Worm (Caenorhabditis elegans) whole organism, L4 larva: ENCODE data around the gene ostb-1.

Source experiments
- D1046.2 ChIP-seq: fragments of 200-800 bp; sonication (Bioruptor generic); IDR thresholded peaks from 2 replicates; pipeline ENCODE4 v1.3.6; 2022; ENCODE audit warnings: missing genetic modification characterization, missing compliant biosample characterization
- F10B5.3 ChIP-seq: sonication (generic microtip); optimal IDR thresholded peaks from 2 replicates; lab custom pipeline; 2016; ENCODE audit warnings: mild to moderate bottlenecking, missing genetic modification characterization, missing compliant biosample characterization
- F37D6.2 ChIP-seq: sonication (generic microtip); optimal IDR thresholded peaks from 2 replicates; lab custom pipeline; 2016; ENCODE audit warnings: mild to moderate bottlenecking, missing genetic modification characterization, missing compliant biosample characterization
- F44E2.7 ChIP-seq: fragments of 200-800 bp; sonication (Bioruptor generic); IDR thresholded peaks from 2 replicates; pipeline ENCODE4 v2.1.2; 2022; ENCODE audit warnings: missing genetic modification characterization, missing compliant biosample characterization
- T20F7.1 ChIP-seq: fragments of 200-800 bp; sonication (Bioruptor generic); optimal IDR thresholded peaks from 2 replicates; lab custom pipeline; 2018; ENCODE audit warnings: mild to moderate bottlenecking, missing genetic modification characterization, missing compliant biosample characterization
- ZK546.5 ChIP-seq, 2 experiments: sonication (generic microtip); optimal IDR thresholded peaks; 2 replicates each; lab custom pipeline; 2017; ENCODE audit warnings: missing biosample characterization in 2 of 2, missing genetic modification characterization in 2 of 2
- aly-2 ChIP-seq: sonication (generic microtip); optimal IDR thresholded peaks from 2 replicates; lab custom pipeline; 2018; ENCODE audit warnings: missing biosample characterization, missing genetic modification characterization
- arid-1 ChIP-seq: fragments of 200-800 bp; sonication (Bioruptor generic); conservative IDR thresholded peaks from 2 replicates; pipeline ENCODE4 v1.3.6; 2022; ENCODE audit warnings: missing genetic modification reagents, missing genetic modification characterization, missing compliant biosample characterization
- attf-4 ChIP-seq: sonication (generic microtip); optimal IDR thresholded peaks from 3 replicates; lab custom pipeline; 2017; ENCODE audit warnings: missing biosample characterization, missing genetic modification characterization
- ceh-32 ChIP-seq: sonication (generic microtip); optimal IDR thresholded peaks from 2 replicates; lab custom pipeline; 2016; ENCODE audit warnings: mild to moderate bottlenecking, missing genetic modification characterization, missing compliant biosample characterization; ENCODE audit not compliant: poor library complexity
- ceh-62 ChIP-seq: sonication (generic microtip); optimal IDR thresholded peaks from 2 replicates; lab custom pipeline; 2017; ENCODE audit warnings: missing biosample characterization, missing genetic modification characterization
- ceh-82 ChIP-seq: sonication (generic microtip); optimal IDR thresholded peaks from 2 replicates; lab custom pipeline; 2017; ENCODE audit warnings: missing biosample characterization, missing genetic modification characterization
- ces-1 ChIP-seq: fragments of 150-350 bp; sonication (generic microtip); optimal IDR thresholded peaks from 4 replicates; lab custom pipeline; 2014; ENCODE audit warnings: missing biosample characterization, missing genetic modification reagents, missing genetic modification characterization
- cey-2 ChIP-seq: sonication (generic microtip); optimal IDR thresholded peaks from 3 replicates; lab custom pipeline; 2017; ENCODE audit warnings: missing genetic modification characterization, mild to moderate bottlenecking, missing compliant biosample characterization, antibody characterized with exemption, borderline replicate concordance; ENCODE audit not compliant: insufficient read depth
- dmd-6 ChIP-seq: fragments of 200-800 bp; sonication (Bioruptor generic); IDR thresholded peaks from 2 replicates; pipeline ENCODE4 v1.3.6; 2022; ENCODE audit warnings: missing genetic modification reagents, missing genetic modification characterization, missing compliant biosample characterization
- dmd-8 ChIP-seq: fragments of 200-800 bp; sonication (Bioruptor generic); IDR thresholded peaks from 2 replicates; pipeline ENCODE4 v1.3.6; 2022; ENCODE audit warnings: missing genetic modification characterization, missing compliant biosample characterization
- dmd-9 ChIP-seq: fragments of 200-800 bp; sonication (Bioruptor generic); IDR thresholded peaks from 2 replicates; pipeline ENCODE4 v1.3.6; 2022; ENCODE audit warnings: missing genetic modification reagents, missing genetic modification characterization, missing compliant biosample characterization
- gei-8 ChIP-seq: fragments of 200-800 bp; sonication (Bioruptor generic); optimal IDR thresholded peaks from 2 replicates; lab custom pipeline; 2018; ENCODE audit warnings: mild to moderate bottlenecking, missing genetic modification characterization, missing compliant biosample characterization
- hif-1 ChIP-seq, 2 experiments: sonication (generic microtip); optimal IDR thresholded peaks; 2 replicates each; lab custom pipeline; 2016 to 2017; ENCODE audit warnings: missing compliant biosample characterization in 2 of 2, missing genetic modification characterization in 2 of 2, missing genetic modification reagents in 2 of 2, missing genotype in 2 of 2, mild to moderate bottlenecking in 1 of 2
- hlh-30 ChIP-seq: sonication (generic microtip); optimal IDR thresholded peaks from 2 replicates; lab custom pipeline; 2017; ENCODE audit warnings: antibody characterized with exemption, mild to moderate bottlenecking, missing genetic modification characterization, missing compliant biosample characterization; ENCODE audit not compliant: insufficient read depth
- hmg-1.1 ChIP-seq: fragments of 200-800 bp; sonication (Bioruptor generic); IDR thresholded peaks from 2 replicates; pipeline ENCODE4 v1.3.6; 2022; ENCODE audit warnings: missing genetic modification reagents, missing genetic modification characterization, missing compliant biosample characterization
- lim-7 ChIP-seq: fragments of 200-800 bp; sonication (Bioruptor generic); IDR thresholded peaks from 2 replicates; pipeline ENCODE4 v1.3.6; 2022; ENCODE audit warnings: missing genetic modification characterization, missing compliant biosample characterization
- lin-1 ChIP-seq: fragments of 200-800 bp; sonication (Bioruptor generic); IDR thresholded peaks from 2 replicates; pipeline ENCODE4 v1.3.6; 2022; ENCODE audit warnings: missing genetic modification reagents, missing genetic modification characterization, missing compliant biosample characterization
- lin-38 ChIP-seq: fragments of 200-800 bp; sonication (Bioruptor generic); IDR thresholded peaks from 2 replicates; pipeline ENCODE4 v1.3.6; 2022; ENCODE audit warnings: missing genetic modification reagents, missing genetic modification characterization, missing compliant biosample characterization
- lsy-2 ChIP-seq, 2 experiments: fragments of 150-350 bp in 1 of 2; sonication (generic microtip) in 1 of 2; optimal IDR thresholded peaks; 2 replicates each; lab custom pipeline; 2014 to 2017; ENCODE audit warnings: missing biosample characterization in 2 of 2, missing genetic modification characterization in 2 of 2
- madf-5 ChIP-seq, 2 experiments: fragments of 200-800 bp; sonication (Bioruptor generic); IDR thresholded peaks; 2 replicates each; pipeline ENCODE4 v1.3.6; 2022; ENCODE audit warnings: missing compliant biosample characterization in 2 of 2, missing genetic modification characterization in 2 of 2
- madf-9 ChIP-seq: fragments of 200-800 bp; sonication (Bioruptor generic); conservative IDR thresholded peaks from 2 replicates; pipeline ENCODE4 v1.3.6; 2022; ENCODE audit warnings: missing genetic modification reagents, missing genetic modification characterization, missing compliant biosample characterization
- mdt-29 ChIP-seq: fragments of 200-800 bp; sonication (Bioruptor generic); IDR thresholded peaks from 2 replicates; pipeline ENCODE4 v1.3.6; 2022; ENCODE audit warnings: missing genetic modification reagents, missing genetic modification characterization, missing compliant biosample characterization
- mep-1 ChIP-seq: fragments of 150-350 bp; sonication (generic microtip); optimal IDR thresholded peaks from 3 replicates; lab custom pipeline; 2014; ENCODE audit warnings: missing biosample characterization, missing genetic modification characterization
- mes-2 ChIP-seq: sonication (generic microtip); optimal IDR thresholded peaks from 2 replicates; lab custom pipeline; 2016; ENCODE audit warnings: missing genotype, mild to moderate bottlenecking, missing genetic modification characterization, missing compliant biosample characterization; ENCODE audit not compliant: poor library complexity, severe bottlenecking
- mxl-3 ChIP-seq: fragments of 200-800 bp; sonication (Bioruptor generic); optimal IDR thresholded peaks from 2 replicates; lab custom pipeline; 2018; ENCODE audit warnings: mild to moderate bottlenecking, missing genetic modification characterization, missing compliant biosample characterization
- nhr-111 ChIP-seq: fragments of 200-800 bp; sonication (Bioruptor generic); optimal IDR thresholded peaks from 2 replicates; lab custom pipeline; 2018; ENCODE audit warnings: mild to moderate bottlenecking, missing genetic modification characterization, missing compliant biosample characterization
- nhr-25 ChIP-seq: sonication (generic microtip); optimal IDR thresholded peaks from 2 replicates; lab custom pipeline; 2017; ENCODE audit warnings: missing genetic modification characterization, mild to moderate bottlenecking, missing compliant biosample characterization, antibody characterized with exemption, moderate library complexity, borderline replicate concordance; ENCODE audit not compliant: insufficient read depth
- nhr-28 ChIP-seq: fragments of 150-350 bp; optimal IDR thresholded peaks from 2 replicates; lab custom pipeline; 2014; ENCODE audit warnings: missing biosample characterization, missing genetic modification characterization
- nhr-41 ChIP-seq: fragments of 200-800 bp; sonication (Bioruptor generic); IDR thresholded peaks from 2 replicates; pipeline ENCODE4 v1.3.6; 2022; ENCODE audit warnings: missing genetic modification reagents, missing genetic modification characterization, missing compliant biosample characterization
- nhr-42 ChIP-seq: fragments of 200-800 bp; sonication (Bioruptor generic); IDR thresholded peaks from 2 replicates; pipeline ENCODE4 v1.3.6; 2022; ENCODE audit warnings: missing genetic modification characterization, missing compliant biosample characterization
- nhr-48 ChIP-seq: sonication (generic microtip); optimal IDR thresholded peaks from 2 replicates; lab custom pipeline; 2016; ENCODE audit warnings: mild to moderate bottlenecking, missing genetic modification characterization, missing compliant biosample characterization
- nhr-77 ChIP-seq: fragments of 150-350 bp; optimal IDR thresholded peaks from 2 replicates; lab custom pipeline; 2014; ENCODE audit warnings: missing biosample characterization, missing genetic modification characterization
- pqm-1 ChIP-seq: sonication (generic microtip); optimal IDR thresholded peaks from 2 replicates; lab custom pipeline; 2017; ENCODE audit warnings: missing biosample characterization, missing genetic modification characterization
- sdz-12 ChIP-seq: fragments of 200-800 bp; sonication (Bioruptor generic); optimal IDR thresholded peaks from 2 replicates; lab custom pipeline; 2018; ENCODE audit warnings: mild to moderate bottlenecking, missing genetic modification characterization, missing compliant biosample characterization
- snpc-1.2 ChIP-seq: fragments of 200-800 bp; sonication (Bioruptor generic); IDR thresholded peaks from 2 replicates; pipeline ENCODE4 v1.3.6; 2022; ENCODE audit warnings: missing genetic modification reagents, missing genetic modification characterization, missing compliant biosample characterization
- snpc-4 ChIP-seq: fragments of 150-350 bp; optimal IDR thresholded peaks from 2 replicates; lab custom pipeline; 2014; ENCODE audit warnings: missing biosample characterization, missing genetic modification characterization
- spr-1 ChIP-seq: sonication (generic microtip); optimal IDR thresholded peaks from 2 replicates; lab custom pipeline; 2016; ENCODE audit warnings: mild to moderate bottlenecking, missing genetic modification characterization, missing compliant biosample characterization
- spr-3 ChIP-seq: fragments of 200-800 bp; sonication (Bioruptor generic); optimal IDR thresholded peaks from 2 replicates; lab custom pipeline; 2018; ENCODE audit warnings: mild to moderate bottlenecking, missing genetic modification characterization, missing compliant biosample characterization
- tra-1 ChIP-seq: fragments of 200-800 bp; sonication (Bioruptor generic); IDR thresholded peaks from 2 replicates; pipeline ENCODE4 v1.3.6; 2022; ENCODE audit warnings: missing genetic modification reagents, missing genetic modification characterization, missing compliant biosample characterization
- unc-39 ChIP-seq: sonication (generic microtip); optimal IDR thresholded peaks from 2 replicates; lab custom pipeline; 2017; ENCODE audit warnings: missing biosample characterization, missing genetic modification characterization
- unc-62 ChIP-seq, 3 experiments: fragments of 150-350 bp in 1 of 3; sonication (generic microtip); optimal IDR thresholded peaks in 2 of 3; peaks in 1 of 3; 1 replicate in 1 of 3; 2 replicates in 2 of 3; lab custom pipeline; 2014 to 2017; ENCODE audit warnings: missing biosample characterization in 3 of 3, missing genetic modification characterization in 3 of 3, missing genetic modification reagents in 3 of 3, missing genotype in 1 of 3
- zag-1 ChIP-seq: fragments of 150-350 bp; optimal IDR thresholded peaks from 2 replicates; lab custom pipeline; 2014; ENCODE audit warnings: missing biosample characterization, missing genetic modification characterization
- zfp-2 ChIP-seq: sonication (generic microtip); optimal IDR thresholded peaks from 2 replicates; lab custom pipeline; 2016; ENCODE audit warnings: mild to moderate bottlenecking, missing genetic modification characterization, missing compliant biosample characterization
- zip-2 ChIP-seq: fragments of 150-350 bp; optimal IDR thresholded peaks from 2 replicates; lab custom pipeline; 2014; ENCODE audit warnings: missing biosample characterization, missing genetic modification characterization
- ztf-11 ChIP-seq: fragments of 150-350 bp; optimal IDR thresholded peaks from 2 replicates; lab custom pipeline; 2014; ENCODE audit warnings: missing biosample characterization, missing genetic modification characterization

The ostb-1 gene

DNA sequence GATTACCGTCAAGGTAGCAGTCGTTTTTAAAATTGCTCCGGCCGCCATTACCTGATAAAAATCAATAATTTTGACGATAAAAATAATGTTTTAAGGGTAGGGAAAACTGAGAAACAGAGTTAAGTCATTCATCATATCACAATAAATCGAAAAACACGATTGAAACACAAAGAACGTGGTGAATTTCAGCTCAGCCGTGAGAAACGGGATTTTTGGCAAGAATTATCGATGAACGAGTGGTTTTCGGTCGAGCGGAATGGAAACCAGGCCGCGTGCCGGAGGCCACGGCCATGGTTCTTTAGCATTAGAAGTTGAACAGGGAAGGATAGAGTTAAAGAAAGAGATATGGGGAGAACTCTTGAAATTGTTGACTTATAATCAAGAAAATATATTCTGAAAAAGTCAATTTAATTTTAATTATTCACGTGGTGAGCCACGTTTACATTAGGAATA is 15.0 kb downstream of the ostb-1 start, which contains the start of the genes vha-4 and T01H3.5:
vha-4 (minus strand) TSS at position 51 of the 453 bp plus-strand sequence.
T01H3.5 (plus strand) TSS at position 351 of the 453 bp plus-strand sequence.
- TF ChIP-seq lin-38 (GFP tag; lab: Robert Waterston, UW) (peak; percentile 29; the same call in 1 of the 2 replicates), dmd-8 (no peak), spr-3 (GFP tag; lab: Kevin White, UChicago) (no peak), arid-1 (GFP tag; lab: Robert Waterston, UW) (no peak), F44E2.7 (GFP tag; lab: Robert Waterston, UW) (no peak), ceh-62 (tag; lab: Kevin White, UChicago) (no peak), lim-7 (GFP tag; lab: Robert Waterston, UW) (no peak), ceh-32 (no peak), tra-1 (GFP tag; lab: Robert Waterston, UW) (no peak), D1046.2 (GFP tag; lab: Robert Waterston, UW) (no peak), dmd-6 (GFP tag; lab: Robert Waterston, UW) (no peak), nhr-42 (GFP tag; lab: Robert Waterston, UW) (no peak), ceh-82 (no peak), nhr-25 (no peak), F37D6.2 (tag; lab: Kevin White, UChicago) (no peak), pqm-1 (tag; lab: Kevin White, UChicago) (no peak), mxl-3 (peak; percentile 33), madf-9 (GFP tag; lab: Robert Waterston, UW) (no peak), ces-1 (GFP tag; lab: Kevin White, UChicago) (no peak), hif-1 (tag; optimal IDR thresholded peaks at IDR 0.05; lab: Kevin White, UChicago) (peak in 1 of 2 experiments; percentile 16), nhr-41 (GFP tag; lab: Robert Waterston, UW) (no peak), mdt-29 (GFP tag; lab: Robert Waterston, UW) (no peak), nhr-111 (GFP tag; lab: Kevin White, UChicago) (no peak), F10B5.3 (no peak), hmg-1.1 (GFP tag; lab: Robert Waterston, UW) (no peak), ZK546.5 (tag; optimal IDR thresholded peaks at IDR 0.05; lab: Kevin White, UChicago) (no peak), snpc-1.2 (GFP tag; lab: Robert Waterston, UW) (no peak), madf-5 (GFP tag; IDR thresholded peaks at IDR 0.05; lab: Robert Waterston, UW) (no peak), nhr-48 (tag; lab: Kevin White, UChicago) (no peak), spr-1 (no peak), lsy-2 (tag; optimal IDR thresholded peaks at IDR 0.05; lab: Kevin White, UChicago) (no peak), mep-1 (tag; lab: Kevin White, UChicago) (no peak), unc-39 (tag; lab: Kevin White, UChicago) (no peak), zip-2 (tag; lab: Kevin White, UChicago) (no peak), unc-62 (GFP tag; optimal IDR thresholded peaks at IDR 0.05 in 1 of 2; lab: Kevin White, UChicago) (no peak), unc-62 (tag; optimal IDR thresholded peaks at IDR 0.05; lab: Kevin White, UChicago) (no peak), zag-1 (tag; lab: Kevin White, UChicago) (no peak), attf-4 (tag; lab: Kevin White, UChicago) (no peak), nhr-77 (tag; lab: Kevin White, UChicago) (peak; percentile 9), sdz-12 (GFP tag; lab: Kevin White, UChicago) (no peak), cey-2 (tag; lab: Kevin White, UChicago) (no peak), zfp-2 (tag; lab: Kevin White, UChicago) (no peak), ztf-11 (tag; lab: Kevin White, UChicago) (no peak), gei-8 (no peak), snpc-4 (tag; lab: Kevin White, UChicago) (no peak), mes-2 (tag; lab: Kevin White, UChicago) (peak; percentile 70), hlh-30 (tag; lab: Kevin White, UChicago) (no peak), aly-2 (tag; lab: Kevin White, UChicago) (no peak), T20F7.1 (GFP tag; lab: Kevin White, UChicago) (no peak), nhr-28 (tag; lab: Kevin White, UChicago) (peak; percentile 8), lin-1 (GFP tag; lab: Robert Waterston, UW) (no peak), dmd-9 (no peak)
